Fruit fly (Drosophila melanogaster) ovary, adult (tissue): ENCODE results near the gene CG32195.

ENCODE experiments used
- CG17801 ChIP-seq: fragments of 200-800 bp; optimal IDR thresholded peaks from 2 replicates; lab custom pipeline; 2019; ENCODE audit warnings: missing biosample characterization, mild to moderate bottlenecking, missing genetic modification characterization, moderate library complexity; ENCODE audit not compliant: partially characterized antibody

Gene CG32195

dm6 chr3L:18163127-18163526, 50.4 kb downstream of the CG32195 start:
- TF ChIP-seq CG17801 (GFP tag; lab: Kevin White, UChicago) = no peak

dm6 chr3L:18164804-18165203, 52.0 kb downstream of the CG32195 start:
- TF ChIP-seq CG17801 (GFP tag; lab: Kevin White, UChicago) = no peak

dm6 chr3L:18166977-18167528, 54.3 kb downstream of the CG32195 start:
- no peak for TF ChIP-seq CG17801 (GFP tag; lab: Kevin White, UChicago)
